Worm (Caenorhabditis elegans) whole organism, early embryonic: ENCODE results near the gene gld-3.

Experiments used
- pes-1 ChIP-seq: fragments of 200-800 bp; sonication (Bioruptor generic); IDR thresholded peaks from 2 replicates; pipeline ENCODE4 v1.3.6; 2022; ENCODE audit warnings: missing genetic modification reagents, missing genetic modification characterization, missing compliant biosample characterization
- sea-1 ChIP-seq: fragments of 200-800 bp; sonication (Bioruptor generic); conservative IDR thresholded peaks from 2 replicates; pipeline ENCODE4 v1.3.6; 2022; ENCODE audit warnings: missing genetic modification characterization, missing compliant biosample characterization
- tbx-37 ChIP-seq: fragments of 200-800 bp; sonication (Bioruptor generic); conservative IDR thresholded peaks from 2 replicates; pipeline ENCODE4 v1.3.6; 2022; ENCODE audit warnings: missing genetic modification reagents, missing genetic modification characterization, missing compliant biosample characterization

DNA sequence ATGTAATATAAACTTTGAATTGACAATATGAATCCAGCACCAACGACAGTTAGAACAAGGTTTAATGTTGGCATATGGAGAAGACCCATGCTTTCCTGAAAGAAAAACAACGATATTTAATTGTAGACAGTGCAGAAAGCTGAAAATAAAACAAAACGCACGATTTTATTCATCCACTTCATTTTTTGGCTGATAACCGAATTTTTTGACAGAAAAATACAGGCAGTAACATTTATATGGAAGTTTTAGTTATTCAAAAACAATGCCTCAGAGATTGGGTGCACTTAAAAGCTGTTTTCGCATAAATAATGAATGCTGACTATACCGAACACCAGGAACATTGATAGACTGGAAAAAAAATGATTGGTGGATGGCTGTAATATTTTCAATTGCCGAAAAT, 33.3 kb downstream of the gld-3 start, which contains the start of gene mfsd-13.2:
- TF ChIP-seq sea-1 (no peak), tbx-37 (no peak), pes-1 (no peak)
